Fruit fly (Drosophila melanogaster) whole organism, embryonic: ENCODE measurements around the gene CG15930.
A peak's percentile ranks its signal among the peaks of the same experiment; 100 is the strongest.

Experiments
- BEAF-32 ChIP-seq: fragments of 200-800 bp; sonication (Bioruptor generic); optimal IDR thresholded peaks from 3 replicates; lab custom pipeline; 2017; ENCODE audit warnings: missing biosample characterization, missing genetic modification characterization, mild to moderate bottlenecking, moderate library complexity, missing genetic modification reagents
- Bgb ChIP-seq: fragments of 200-800 bp; sonication (Bioruptor generic); IDR thresholded peaks from 2 replicates; pipeline ENCODE4 v1.3.6; 2022; ENCODE audit warnings: missing biosample characterization, missing genetic modification characterization; ENCODE audit not compliant: partially characterized antibody
- CG12659 ChIP-seq: fragments of 200-800 bp; sonication (Bioruptor generic); optimal IDR thresholded peaks from 3 replicates; lab custom pipeline; 2017; ENCODE audit warnings: mild to moderate bottlenecking, missing biosample characterization, missing genetic modification reagents, missing genetic modification characterization
- CG13287 ChIP-seq: fragments of 200-800 bp; sonication (Bioruptor generic); IDR thresholded peaks from 2 replicates; pipeline ENCODE4 v1.3.6; 2022; ENCODE audit warnings: missing biosample characterization, missing genetic modification characterization; ENCODE audit not compliant: partially characterized antibody
- CG14441 ChIP-seq: fragments of 200-800 bp; sonication (Bioruptor generic); IDR thresholded peaks from 2 replicates; pipeline ENCODE4 v1.3.6; 2022; ENCODE audit warnings: missing biosample characterization, missing genetic modification characterization
- CG14710 ChIP-seq: fragments of 200-800 bp; sonication (Bioruptor generic); optimal IDR thresholded peaks from 3 replicates; lab custom pipeline; 2019; ENCODE audit warnings: missing biosample characterization, mild to moderate bottlenecking, missing genetic modification characterization, moderate library complexity
- CG14860 ChIP-seq: fragments of 200-800 bp; sonication (Bioruptor generic); IDR thresholded peaks from 3 replicates; pipeline ENCODE4 v1.3.6; 2022; ENCODE audit warnings: missing biosample characterization, missing genetic modification characterization; ENCODE audit not compliant: partially characterized antibody
- CG15514 ChIP-seq: fragments of 200-800 bp; sonication (Bioruptor generic); optimal IDR thresholded peaks from 3 replicates; lab custom pipeline; 2017; ENCODE audit warnings: missing biosample characterization, missing genetic modification characterization, mild to moderate bottlenecking, moderate library complexity, missing genetic modification reagents
- CG2116 ChIP-seq: fragments of 200-800 bp; sonication (Bioruptor generic); optimal IDR thresholded peaks from 3 replicates; lab custom pipeline; 2018; ENCODE audit warnings: missing biosample characterization, mild to moderate bottlenecking, missing genetic modification characterization
- CG31224 ChIP-seq: fragments of 200-800 bp; sonication (Bioruptor generic); IDR thresholded peaks from 2 replicates; pipeline ENCODE4 v1.3.6; 2022; ENCODE audit warnings: missing biosample characterization, missing genetic modification characterization
- CG33213 ChIP-seq: fragments of 200-800 bp; sonication (Bioruptor generic); optimal IDR thresholded peaks from 3 replicates; lab custom pipeline; 2016; ENCODE audit warnings: missing biosample characterization, missing genetic modification characterization
- CG34224 ChIP-seq: fragments of 200-800 bp; sonication (Bioruptor generic); IDR thresholded peaks from 3 replicates; pipeline ENCODE4 v1.3.6; 2022; ENCODE audit warnings: missing biosample characterization, missing genetic modification characterization; ENCODE audit not compliant: partially characterized antibody
- CG4820 ChIP-seq: fragments of 200-800 bp; sonication (Bioruptor generic); optimal IDR thresholded peaks from 3 replicates; lab custom pipeline; 2016; ENCODE audit warnings: missing biosample characterization, missing genetic modification characterization
- CG6791 ChIP-seq: fragments of 200-800 bp; sonication (Bioruptor generic); IDR thresholded peaks from 3 replicates; pipeline ENCODE4 v1.3.6; 2022; ENCODE audit warnings: missing biosample characterization, missing genetic modification characterization; ENCODE audit not compliant: partially characterized antibody
- CG7745 ChIP-seq: fragments of 200-800 bp; sonication (Bioruptor generic); optimal IDR thresholded peaks from 2 replicates; lab custom pipeline; 2018; ENCODE audit warnings: missing biosample characterization, mild to moderate bottlenecking, missing genetic modification characterization, moderate library complexity
- CG7786 ChIP-seq: fragments of 200-800 bp; sonication (Bioruptor generic); optimal IDR thresholded peaks from 2 replicates; lab custom pipeline; 2016; ENCODE audit warnings: missing biosample characterization, missing genetic modification characterization
- CG8290 ChIP-seq, 3 experiments: fragments of 200-800 bp; sonication (Bioruptor generic); optimal IDR thresholded peaks; 2 replicates each; lab custom pipeline; 2016 to 2019; ENCODE audit warnings: missing biosample characterization in 3 of 3, missing genetic modification characterization in 3 of 3, mild to moderate bottlenecking in 2 of 3, moderate library complexity in 1 of 3
- CoRest ChIP-seq: fragments of 200-800 bp; sonication (Bioruptor generic); optimal IDR thresholded peaks from 3 replicates; lab custom pipeline; 2018; ENCODE audit warnings: missing biosample characterization, mild to moderate bottlenecking, missing genetic modification characterization, moderate library complexity
- CrebB ChIP-seq: fragments of 200-800 bp; sonication (Bioruptor generic); optimal IDR thresholded peaks from 3 replicates; lab custom pipeline; 2018; ENCODE audit warnings: missing biosample characterization, mild to moderate bottlenecking, missing genetic modification characterization
- Dll ChIP-seq: fragments of 200-800 bp; sonication (Bioruptor generic); IDR thresholded peaks from 4 replicates; pipeline ENCODE4 v1.3.6; 2022; ENCODE audit warnings: missing biosample characterization, missing genetic modification characterization; ENCODE audit not compliant: partially characterized antibody
- Dp ChIP-seq: fragments of 200-800 bp; sonication (Bioruptor generic); optimal IDR thresholded peaks from 2 replicates; lab custom pipeline; 2018; ENCODE audit warnings: missing biosample characterization, mild to moderate bottlenecking, missing genetic modification characterization, moderate library complexity
- Dref ChIP-seq: fragments of 200-800 bp; sonication (Bioruptor generic); IDR thresholded peaks from 2 replicates; pipeline ENCODE4 v1.3.6; 2022; ENCODE audit warnings: missing biosample characterization, missing genetic modification characterization
- E2f2 ChIP-seq: fragments of 200-800 bp; sonication (Bioruptor generic); IDR thresholded peaks from 2 replicates; pipeline ENCODE4 v1.3.6; 2022; ENCODE audit warnings: missing biosample characterization, missing genetic modification characterization
- Ets97D ChIP-seq: fragments of 200-800 bp; sonication (Bioruptor generic); optimal IDR thresholded peaks from 3 replicates; lab custom pipeline; 2016; ENCODE audit warnings: missing biosample characterization, missing genetic modification characterization
- Lhr ChIP-seq: fragments of 200-800 bp; sonication (Bioruptor generic); optimal IDR thresholded peaks from 3 replicates; lab custom pipeline; 2017; ENCODE audit warnings: mild to moderate bottlenecking, missing biosample characterization, missing genetic modification reagents, missing genetic modification characterization
- MBD-R2 ChIP-seq: fragments of 200-800 bp; sonication (Bioruptor generic); IDR thresholded peaks from 2 replicates; pipeline ENCODE4 v1.3.6; 2022; ENCODE audit warnings: missing biosample characterization, missing genetic modification characterization
- MESR4 ChIP-seq: fragments of 200-800 bp; sonication (Bioruptor generic); optimal IDR thresholded peaks from 2 replicates; lab custom pipeline; 2018; ENCODE audit warnings: missing biosample characterization, mild to moderate bottlenecking, missing genetic modification characterization, moderate library complexity
- Max ChIP-seq: fragments of 200-800 bp; sonication (Bioruptor generic); optimal IDR thresholded peaks from 2 replicates; lab custom pipeline; 2016; ENCODE audit warnings: missing biosample characterization, mild to moderate bottlenecking, missing genetic modification characterization
- Med ChIP-seq: fragments of 200-800 bp; sonication (Bioruptor generic); peaks from one replicate; lab custom pipeline; 2016; ENCODE audit warnings: missing biosample characterization, missing genetic modification characterization, mild to moderate bottlenecking, inconsistent platforms, moderate library complexity
- Myb ChIP-seq: fragments of 200-800 bp; sonication (Bioruptor generic); optimal IDR thresholded peaks from 2 replicates; lab custom pipeline; 2016; ENCODE audit warnings: missing biosample characterization, missing genetic modification characterization
- Opbp ChIP-seq: fragments of 200-800 bp; sonication (Bioruptor generic); IDR thresholded peaks from 3 replicates; pipeline ENCODE4 v1.3.6; 2022; ENCODE audit warnings: missing biosample characterization, missing genetic modification characterization; ENCODE audit not compliant: partially characterized antibody
- Scr ChIP-seq: fragments of 200-800 bp; sonication (Bioruptor generic); IDR thresholded peaks from 2 replicates; pipeline ENCODE4 v1.3.6; 2022; ENCODE audit warnings: missing biosample characterization, missing genetic modification characterization; ENCODE audit not compliant: partially characterized antibody
- Sry-δ ChIP-seq: fragments of 200-800 bp; sonication (Bioruptor generic); optimal IDR thresholded peaks from 2 replicates; lab custom pipeline; 2016; ENCODE audit warnings: missing biosample characterization, missing genetic modification characterization
- YL-1 ChIP-seq: fragments of 200-800 bp; sonication (Bioruptor generic); optimal IDR thresholded peaks from 3 replicates; lab custom pipeline; 2017; ENCODE audit warnings: missing biosample characterization, mild to moderate bottlenecking, missing genetic modification characterization
- amos ChIP-seq: fragments of 200-800 bp; sonication (Bioruptor generic); IDR thresholded peaks from 2 replicates; pipeline ENCODE4 v1.3.6; 2022; ENCODE audit warnings: missing biosample characterization, missing genetic modification characterization; ENCODE audit not compliant: partially characterized antibody
- chinmo ChIP-seq: fragments of 200-800 bp; sonication (Bioruptor generic); IDR thresholded peaks from 4 replicates; pipeline ENCODE4 v1.3.6; 2022; ENCODE audit warnings: missing biosample characterization, missing genetic modification characterization; ENCODE audit not compliant: partially characterized antibody
- cwo ChIP-seq: fragments of 200-800 bp; sonication (Bioruptor generic); optimal IDR thresholded peaks from 3 replicates; lab custom pipeline; 2017; ENCODE audit warnings: missing biosample characterization, missing genetic modification characterization, mild to moderate bottlenecking, moderate library complexity, missing genetic modification reagents
- danr ChIP-seq: fragments of 200-800 bp; sonication (Bioruptor generic); IDR thresholded peaks from 2 replicates; pipeline ENCODE4 v1.3.6; 2022; ENCODE audit warnings: missing biosample characterization, missing genetic modification characterization
- gcm2 ChIP-seq: fragments of 200-800 bp; sonication (Bioruptor generic); optimal IDR thresholded peaks from 2 replicates; lab custom pipeline; 2016; ENCODE audit warnings: missing biosample characterization, missing genetic modification characterization
- inv ChIP-seq: fragments of 200-800 bp; sonication (Bioruptor generic); IDR thresholded peaks from 2 replicates; pipeline ENCODE4 v1.3.6; 2022; ENCODE audit warnings: missing biosample characterization, missing genetic modification characterization; ENCODE audit not compliant: partially characterized antibody
- pfk ChIP-seq: fragments of 200-800 bp; sonication (Bioruptor generic); optimal IDR thresholded peaks from 2 replicates; lab custom pipeline; 2018; ENCODE audit warnings: missing biosample characterization, mild to moderate bottlenecking, missing genetic modification characterization, moderate library complexity
- phol ChIP-seq: fragments of 200-800 bp; sonication (Bioruptor generic); optimal IDR thresholded peaks from 3 replicates; lab custom pipeline; 2018; ENCODE audit warnings: missing biosample characterization, mild to moderate bottlenecking, missing genetic modification characterization, moderate library complexity
- pzg ChIP-seq: fragments of 200-800 bp; sonication (Bioruptor generic); optimal IDR thresholded peaks from 3 replicates; lab custom pipeline; 2018; ENCODE audit warnings: missing biosample characterization, mild to moderate bottlenecking, missing genetic modification characterization, moderate library complexity
- stwl ChIP-seq: fragments of 200-800 bp; sonication (Bioruptor generic); optimal IDR thresholded peaks from 3 replicates; lab custom pipeline; 2018; ENCODE audit warnings: missing biosample characterization, mild to moderate bottlenecking, missing genetic modification characterization, moderate library complexity
- ttk ChIP-seq: fragments of 200-800 bp; sonication (Bioruptor generic); IDR thresholded peaks from 2 replicates; pipeline ENCODE4 v2.1.2; 2022; ENCODE audit warnings: missing biosample characterization, missing genetic modification characterization
- unc-4 ChIP-seq: fragments of 200-800 bp; sonication (Bioruptor generic); IDR thresholded peaks from 2 replicates; pipeline ENCODE4 v1.3.6; 2022; ENCODE audit warnings: missing biosample characterization, missing genetic modification characterization; ENCODE audit not compliant: partially characterized antibody
- wek ChIP-seq: fragments of 200-800 bp; sonication (Bioruptor generic); optimal IDR thresholded peaks from 3 replicates; lab custom pipeline; 2018; ENCODE audit warnings: missing biosample characterization, mild to moderate bottlenecking, missing genetic modification characterization, moderate library complexity

Gene CG15930

dm6 chrX:5317170-5317569 is at the start of gene CG15930, which contains the start of gene Sas10:
Gene CG15930, minus strand, starts transcription at chrX:5317295.
Gene Sas10, plus strand, starts transcription at chrX:5317409.
- peak; percentile 60 for TF ChIP-seq CG8290 (GFP tag; optimal IDR thresholded peaks at IDR 0.05; lab: Kevin White, UChicago)
- peak in 1 of 2 experiments; percentile 3 for TF ChIP-seq CG8290 (tag; optimal IDR thresholded peaks at IDR 0.05; lab: Kevin White, UChicago)
- TF ChIP-seq CG13287 (GFP tag; lab: Robert Waterston, UW): peak; percentile 56; the same call in 1 of the 2 replicates
- TF ChIP-seq pfk: no peak
- TF ChIP-seq CG12659: peak; percentile 30
- peak; percentile 84 for TF ChIP-seq stwl (tag; lab: Kevin White, UChicago)
- TF ChIP-seq BEAF-32: peak; percentile 44
- no peak for TF ChIP-seq CrebB (tag; lab: Kevin White, UChicago)
- peak; percentile 53; the same call in 1 of the 3 replicates for TF ChIP-seq CG6791 (GFP tag; lab: Robert Waterston, UW)
- peak; percentile 90 for TF ChIP-seq phol (tag; lab: Kevin White, UChicago)
- TF ChIP-seq Dp: peak; percentile 58
- peak; percentile 66 for TF ChIP-seq E2f2
- TF ChIP-seq CG15514 (GFP tag; lab: Kevin White, UChicago): peak; percentile 53
- peak; percentile 44 for TF ChIP-seq Lhr (GFP tag; lab: Kevin White, UChicago)
- TF ChIP-seq Dll (GFP tag; lab: Robert Waterston, UW): peak; percentile 23; the same call in 1 of the 4 replicates
- TF ChIP-seq CG14860 (GFP tag; lab: Robert Waterston, UW): peak; percentile 13; the same call in 1 of the 3 replicates
- TF ChIP-seq wek (GFP tag; lab: Kevin White, UChicago): no peak
- no peak for TF ChIP-seq ttk (GFP tag; lab: Robert Waterston, UW)
- TF ChIP-seq pzg (GFP tag; lab: Kevin White, UChicago): peak; percentile 56
- peak; percentile 20; the same call in 1 of the 2 replicates for TF ChIP-seq inv (GFP tag; lab: Robert Waterston, UW)
- peak; percentile 30; the same call in 1 of the 2 replicates for TF ChIP-seq Scr (GFP tag; lab: Robert Waterston, UW)
- peak; percentile 8 for TF ChIP-seq YL-1
- TF ChIP-seq Bgb (GFP tag; lab: Robert Waterston, UW): peak; percentile 47; the same call in 1 of the 2 replicates
- peak; percentile 20 for TF ChIP-seq Med (GFP tag; lab: Kevin White, UChicago)
- peak; percentile 72 for TF ChIP-seq Dref (GFP tag; lab: Robert Waterston, UW)
- no peak for TF ChIP-seq CG14441 (GFP tag; lab: Robert Waterston, UW)
- TF ChIP-seq CG34224: peak; percentile 35; the same call in 1 of the 3 replicates
- TF ChIP-seq gcm2 (GFP tag; lab: Kevin White, UChicago): no peak
- TF ChIP-seq CG2116: peak; percentile 20
- TF ChIP-seq CG7786 (GFP tag; lab: Kevin White, UChicago): no peak
- peak; percentile 63 for TF ChIP-seq MBD-R2 (GFP tag; lab: Robert Waterston, UW)
- TF ChIP-seq unc-4: 0 out of 2 replicates have a peak, but pooled peaks have one; percentile 27
- TF ChIP-seq CG14710 (tag; lab: Kevin White, UChicago): peak; percentile 13
- no peak for TF ChIP-seq CG4820
- TF ChIP-seq Max (GFP tag; lab: Kevin White, UChicago): peak; percentile 45
- TF ChIP-seq CoRest (tag; lab: Kevin White, UChicago): peak; percentile 20
- no peak for TF ChIP-seq CG31224 (GFP tag; lab: Robert Waterston, UW)
- TF ChIP-seq Myb (GFP tag; lab: Kevin White, UChicago): peak; percentile 67
- peak; percentile 14; the same call in 1 of the 3 replicates for TF ChIP-seq Opbp
- TF ChIP-seq danr (GFP tag; lab: Robert Waterston, UW): no peak
- TF ChIP-seq MESR4 (GFP tag; lab: Kevin White, UChicago): peak; percentile 42
- no peak for TF ChIP-seq CG7745 (tag; lab: Kevin White, UChicago)
- peak; percentile 64 for TF ChIP-seq Ets97D (GFP tag; lab: Kevin White, UChicago)
- TF ChIP-seq cwo (GFP tag; lab: Kevin White, UChicago): peak; percentile 16
- TF ChIP-seq Sry-δ: peak; percentile 79
- 0 out of 4 replicates have a peak, but pooled peaks have one; percentile 48 for TF ChIP-seq chinmo (GFP tag; lab: Robert Waterston, UW)
- peak; percentile 49; the same call in 1 of the 2 replicates for TF ChIP-seq amos (GFP tag; lab: Robert Waterston, UW)
- peak; percentile 5 for TF ChIP-seq CG33213 (GFP tag; lab: Kevin White, UChicago)
